Fruit fly (Drosophila melanogaster) whole organism, embryonic: ENCODE results near the gene COX6B.

Experiments used
- CG10147 ChIP-seq: fragments of 200-800 bp; sonication (Bioruptor generic); optimal IDR thresholded peaks from 2 replicates; lab custom pipeline; 2019; ENCODE audit warnings: missing biosample characterization, mild to moderate bottlenecking, missing genetic modification characterization, moderate library complexity
- CG11695 ChIP-seq: fragments of 200-800 bp; sonication (Bioruptor generic); IDR thresholded peaks from 3 replicates; pipeline ENCODE4 v1.3.6; 2022; ENCODE audit warnings: missing biosample characterization, missing genetic modification characterization
- CG11723 ChIP-seq: fragments of 200-800 bp; sonication (Bioruptor generic); optimal IDR thresholded peaks from 2 replicates; lab custom pipeline; 2017; ENCODE audit warnings: missing biosample characterization, mild to moderate bottlenecking, missing genetic modification characterization
- CG13287 ChIP-seq: fragments of 200-800 bp; sonication (Bioruptor generic); IDR thresholded peaks from 2 replicates; pipeline ENCODE4 v1.3.6; 2022; ENCODE audit warnings: missing biosample characterization, missing genetic modification characterization; ENCODE audit not compliant: partially characterized antibody
- CG14050 ChIP-seq: fragments of 200-800 bp; sonication (Bioruptor generic); IDR thresholded peaks from 3 replicates; pipeline ENCODE4 v1.3.6; 2022; ENCODE audit warnings: missing biosample characterization, missing genetic modification characterization
- CG16813 ChIP-seq: fragments of 200-800 bp; sonication (Bioruptor generic); IDR thresholded peaks from 3 replicates; pipeline ENCODE4 v1.3.6; 2022; ENCODE audit warnings: missing biosample characterization, missing genetic modification characterization; ENCODE audit not compliant: partially characterized antibody
- CG17385 ChIP-seq: fragments of 200-800 bp; sonication (Bioruptor generic); optimal IDR thresholded peaks from 3 replicates; lab custom pipeline; 2018; ENCODE audit warnings: missing biosample characterization, mild to moderate bottlenecking, missing genetic modification characterization
- CG18619 ChIP-seq: fragments of 200-800 bp; sonication (Bioruptor generic); optimal IDR thresholded peaks from 3 replicates; lab custom pipeline; 2017; ENCODE audit warnings: missing biosample characterization, mild to moderate bottlenecking, missing genetic modification characterization
- CG2202 ChIP-seq: fragments of 200-800 bp; sonication (Bioruptor generic); optimal IDR thresholded peaks from 2 replicates; lab custom pipeline; 2018; ENCODE audit warnings: missing biosample characterization, mild to moderate bottlenecking, missing genetic modification characterization
- CG7271 ChIP-seq: fragments of 200-800 bp; sonication (Bioruptor generic); optimal IDR thresholded peaks from 2 replicates; lab custom pipeline; 2018; ENCODE audit warnings: missing biosample characterization, mild to moderate bottlenecking, missing genetic modification characterization, moderate library complexity
- CG8281 ChIP-seq: fragments of 200-800 bp; sonication (Bioruptor generic); optimal IDR thresholded peaks from 2 replicates; lab custom pipeline; 2018; ENCODE audit warnings: missing biosample characterization, mild to moderate bottlenecking, missing genetic modification characterization, moderate library complexity
- CG8478 ChIP-seq: fragments of >200 bp; optimal IDR thresholded peaks from 2 replicates; lab custom pipeline; 2018
- CG8765 ChIP-seq: fragments of 200-800 bp; sonication (Bioruptor generic); IDR thresholded peaks from 2 replicates; pipeline ENCODE4 v1.3.6; 2022; ENCODE audit warnings: missing biosample characterization, missing genetic modification characterization
- Dbx ChIP-seq: fragments of 200-800 bp; sonication (Bioruptor generic); IDR thresholded peaks from 3 replicates; pipeline ENCODE4 v1.3.6; 2022; ENCODE audit warnings: missing biosample characterization, missing genetic modification characterization
- Dref ChIP-seq: fragments of 200-800 bp; sonication (Bioruptor generic); IDR thresholded peaks from 2 replicates; pipeline ENCODE4 v1.3.6; 2022; ENCODE audit warnings: missing biosample characterization, missing genetic modification characterization
- Fer3 ChIP-seq: fragments of 200-800 bp; sonication (Bioruptor generic); optimal IDR thresholded peaks from 2 replicates; lab custom pipeline; 2018; ENCODE audit warnings: missing biosample characterization, mild to moderate bottlenecking, missing genetic modification characterization, moderate library complexity
- Gug ChIP-seq: fragments of 200-800 bp; sonication (Bioruptor generic); IDR thresholded peaks from 4 replicates; pipeline ENCODE4 v1.3.6; 2022; ENCODE audit warnings: missing biosample characterization, missing genetic modification characterization
- HLH3B ChIP-seq: fragments of 200-800 bp; sonication (Bioruptor generic); IDR thresholded peaks from 2 replicates; pipeline ENCODE4 v1.3.6; 2022; ENCODE audit warnings: missing biosample characterization, missing genetic modification characterization
- HLHmδ ChIP-seq: fragments of 200-800 bp; sonication (Bioruptor generic); optimal IDR thresholded peaks from 2 replicates; lab custom pipeline; 2018; ENCODE audit warnings: missing biosample characterization, mild to moderate bottlenecking, missing genetic modification characterization, moderate library complexity
- Mes4 ChIP-seq: fragments of 200-800 bp; sonication (Bioruptor generic); optimal IDR thresholded peaks from 2 replicates; lab custom pipeline; 2016; ENCODE audit warnings: missing biosample characterization, missing genetic modification characterization
- Nf-YA ChIP-seq: fragments of 200-800 bp; sonication (Bioruptor generic); IDR thresholded peaks from 2 replicates; pipeline ENCODE4 v1.3.6; 2022; ENCODE audit warnings: missing biosample characterization, missing genetic modification characterization
- Nf-YC ChIP-seq: fragments of 200-800 bp; optimal IDR thresholded peaks from 3 replicates; lab custom pipeline; 2019; ENCODE audit warnings: missing biosample characterization, mild to moderate bottlenecking, missing genetic modification characterization, moderate library complexity
- Oli ChIP-seq: fragments of 200-800 bp; sonication (Bioruptor generic); optimal IDR thresholded peaks from 2 replicates; lab custom pipeline; 2018; ENCODE audit warnings: missing biosample characterization, mild to moderate bottlenecking, missing genetic modification characterization, moderate library complexity
- ac ChIP-seq: fragments of 200-800 bp; sonication (Bioruptor generic); optimal IDR thresholded peaks from 3 replicates; lab custom pipeline; 2017; ENCODE audit warnings: missing biosample characterization, mild to moderate bottlenecking, missing genetic modification characterization
- ase ChIP-seq: fragments of 200-800 bp; sonication (Bioruptor generic); IDR thresholded peaks from 3 replicates; pipeline ENCODE4 v1.3.6; 2022; ENCODE audit warnings: missing biosample characterization, missing genetic modification characterization
- cas ChIP-seq: fragments of 200-800 bp; sonication (Bioruptor generic); IDR thresholded peaks from 2 replicates; pipeline ENCODE4 v1.3.6; 2022; ENCODE audit warnings: missing biosample characterization, missing genetic modification characterization
- cg ChIP-seq: fragments of 200-800 bp; sonication (Bioruptor generic); optimal IDR thresholded peaks from 3 replicates; lab custom pipeline; 2019; ENCODE audit warnings: missing biosample characterization, mild to moderate bottlenecking, missing genetic modification characterization, moderate library complexity
- chm ChIP-seq: fragments of 200-800 bp; sonication (Bioruptor generic); IDR thresholded peaks from 2 replicates; pipeline ENCODE4 v1.3.6; 2022; ENCODE audit warnings: missing biosample characterization, missing genetic modification characterization
- corto ChIP-seq: fragments of 200-800 bp; sonication (Bioruptor generic); optimal IDR thresholded peaks from 2 replicates; lab custom pipeline; 2016; ENCODE audit warnings: missing biosample characterization, mild to moderate bottlenecking, missing genetic modification characterization, moderate library complexity
- cwo ChIP-seq: fragments of 200-800 bp; sonication (Bioruptor generic); optimal IDR thresholded peaks from 3 replicates; lab custom pipeline; 2017; ENCODE audit warnings: missing biosample characterization, missing genetic modification characterization, mild to moderate bottlenecking, moderate library complexity, missing genetic modification reagents
- dmrt99B ChIP-seq: fragments of 200-800 bp; sonication (Bioruptor generic); optimal IDR thresholded peaks from 2 replicates; lab custom pipeline; 2018; ENCODE audit warnings: missing biosample characterization, mild to moderate bottlenecking, missing genetic modification characterization, moderate library complexity
- dysf ChIP-seq: fragments of 200-800 bp; sonication (Bioruptor generic); IDR thresholded peaks from 3 replicates; pipeline ENCODE4 v1.3.6; 2022; ENCODE audit warnings: missing biosample characterization, missing genetic modification characterization
- en ChIP-seq: fragments of 200-800 bp; sonication (Bioruptor generic); optimal IDR thresholded peaks from 2 replicates; lab custom pipeline; 2016; ENCODE audit warnings: missing biosample characterization, missing genetic modification characterization
- esg ChIP-seq: fragments of 200-800 bp; sonication (Bioruptor generic); conservative IDR thresholded peaks from 2 replicates; pipeline ENCODE4 v1.3.6; 2022; ENCODE audit warnings: missing biosample characterization, missing genetic modification characterization
- fd64A ChIP-seq: fragments of 200-800 bp; sonication (Bioruptor generic); optimal IDR thresholded peaks from 3 replicates; lab custom pipeline; 2018; ENCODE audit warnings: missing biosample characterization, mild to moderate bottlenecking, missing genetic modification characterization
- gsb-n ChIP-seq: fragments of 200-800 bp; sonication (Bioruptor generic); optimal IDR thresholded peaks from 3 replicates; lab custom pipeline; 2018; ENCODE audit warnings: missing biosample characterization, mild to moderate bottlenecking, missing genetic modification characterization
- her ChIP-seq: fragments of 200-800 bp; sonication (Bioruptor generic); optimal IDR thresholded peaks from 2 replicates; lab custom pipeline; 2016; ENCODE audit warnings: missing biosample characterization, missing genetic modification characterization
- kay ChIP-seq: fragments of 200-800 bp; sonication (Bioruptor generic); optimal IDR thresholded peaks from 2 replicates; lab custom pipeline; 2016; ENCODE audit warnings: missing biosample characterization, missing genetic modification characterization
- luna ChIP-seq: fragments of 200-800 bp; sonication (Bioruptor generic); optimal IDR thresholded peaks from 2 replicates; lab custom pipeline; 2016; ENCODE audit warnings: missing biosample characterization, missing genetic modification characterization
- maf-S ChIP-seq: fragments of 200-800 bp; sonication (Bioruptor generic); optimal IDR thresholded peaks from 2 replicates; lab custom pipeline; 2016; ENCODE audit warnings: missing biosample characterization, missing genetic modification characterization
- nerfin-1 ChIP-seq: fragments of 200-800 bp; sonication (Bioruptor generic); optimal IDR thresholded peaks from 3 replicates; lab custom pipeline; 2019; ENCODE audit warnings: missing biosample characterization, mild to moderate bottlenecking, missing genetic modification characterization, moderate library complexity
- nom ChIP-seq: fragments of 200-800 bp; sonication (Bioruptor generic); optimal IDR thresholded peaks from 2 replicates; lab custom pipeline; 2017; ENCODE audit warnings: missing biosample characterization, missing genetic modification characterization, mild to moderate bottlenecking, moderate library complexity, missing genetic modification reagents
- odd ChIP-seq: fragments of 200-800 bp; sonication (Bioruptor generic); optimal IDR thresholded peaks from 2 replicates; lab custom pipeline; 2017; ENCODE audit warnings: missing biosample characterization, mild to moderate bottlenecking, missing genetic modification characterization
- pros ChIP-seq: fragments of 200-800 bp; sonication (Bioruptor generic); optimal IDR thresholded peaks from 3 replicates; lab custom pipeline; 2019; ENCODE audit warnings: missing biosample characterization, mild to moderate bottlenecking, missing genetic modification characterization, moderate library complexity
- sd ChIP-seq: fragments of 200-800 bp; sonication (Bioruptor generic); optimal IDR thresholded peaks from 3 replicates; lab custom pipeline; 2018; ENCODE audit warnings: missing biosample characterization, mild to moderate bottlenecking, missing genetic modification characterization, moderate library complexity
- shn ChIP-seq: fragments of 200-800 bp; sonication (Bioruptor generic); optimal IDR thresholded peaks from 3 replicates; lab custom pipeline; 2016; ENCODE audit warnings: missing biosample characterization, missing genetic modification characterization
- sima ChIP-seq: fragments of 200-800 bp; sonication (Bioruptor generic); optimal IDR thresholded peaks from 2 replicates; lab custom pipeline; 2016; ENCODE audit warnings: missing biosample characterization, missing genetic modification characterization
- trem ChIP-seq: fragments of 200-800 bp; optimal IDR thresholded peaks from 3 replicates; lab custom pipeline; 2019; ENCODE audit warnings: missing biosample characterization, mild to moderate bottlenecking, missing genetic modification characterization, moderate library complexity
- trh ChIP-seq: fragments of 200-800 bp; sonication (Bioruptor generic); optimal IDR thresholded peaks from 2 replicates; lab custom pipeline; 2016; ENCODE audit warnings: missing biosample characterization, missing genetic modification characterization
- ttk ChIP-seq: fragments of 200-800 bp; sonication (Bioruptor generic); IDR thresholded peaks from 2 replicates; pipeline ENCODE4 v2.1.2; 2022; ENCODE audit warnings: missing biosample characterization, missing genetic modification characterization
- unc-4 ChIP-seq: fragments of 200-800 bp; sonication (Bioruptor generic); IDR thresholded peaks from 2 replicates; pipeline ENCODE4 v1.3.6; 2022; ENCODE audit warnings: missing biosample characterization, missing genetic modification characterization; ENCODE audit not compliant: partially characterized antibody
- wek ChIP-seq: fragments of 200-800 bp; sonication (Bioruptor generic); optimal IDR thresholded peaks from 3 replicates; lab custom pipeline; 2018; ENCODE audit warnings: missing biosample characterization, mild to moderate bottlenecking, missing genetic modification characterization, moderate library complexity

The COX6B gene

DNA sequence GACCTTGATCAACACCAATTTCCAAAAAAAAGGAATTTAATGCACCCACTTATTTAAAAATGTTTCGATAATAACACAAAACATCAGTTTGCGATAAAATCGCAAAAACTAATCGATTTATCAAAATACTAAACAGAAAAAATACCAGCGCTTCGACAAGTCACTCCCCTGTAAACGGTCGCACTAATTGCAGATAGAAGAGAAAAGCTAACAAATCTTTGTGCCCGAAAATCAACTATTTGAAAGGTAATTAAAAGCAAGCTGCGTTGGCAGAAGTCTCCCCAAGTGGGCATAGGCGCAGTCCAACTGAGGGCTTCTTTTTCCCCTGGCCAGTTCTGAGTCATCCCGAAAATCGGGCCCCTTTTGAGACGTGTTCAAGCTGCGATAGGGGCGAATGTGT lies 13.3 kb downstream of the COX6B start, which contains the start of gene AP-1-2beta (continued):
- TF ChIP-seq Mes4 (GFP tag; lab: Kevin White, UChicago) (no peak), en (GFP tag; lab: Kevin White, UChicago) (no peak), ttk (GFP tag; lab: Robert Waterston, UW) (no peak), kay (no peak), ac (GFP tag; lab: Kevin White, UChicago) (no peak), cas (GFP tag; lab: Robert Waterston, UW) (no peak), CG10147 (GFP tag; lab: Kevin White, UChicago) (no peak), CG18619 (GFP tag; lab: Kevin White, UChicago) (no peak), CG14050 (GFP tag; lab: Robert Waterston, UW) (no peak), chm (GFP tag; lab: Robert Waterston, UW) (no peak), cg (GFP tag; lab: Kevin White, UChicago) (peak; percentile 17), maf-S (GFP tag; lab: Kevin White, UChicago) (no peak), CG2202 (no peak), Dbx (GFP tag; lab: Robert Waterston, UW) (no peak), gsb-n (tag; lab: Kevin White, UChicago) (no peak), CG13287 (peak; percentile 57), dmrt99B (tag; lab: Kevin White, UChicago) (no peak), corto (no peak), sd (no peak), CG17385 (GFP tag; lab: Kevin White, UChicago) (no peak), HLHmδ (GFP tag; lab: Kevin White, UChicago) (no peak), her (no peak), sima (GFP tag; lab: Kevin White, UChicago) (no peak), HLH3B (GFP tag; lab: Robert Waterston, UW) (no peak), Fer3 (no peak), dysf (GFP tag; lab: Robert Waterston, UW) (no peak), Oli (tag; lab: Kevin White, UChicago) (no peak), fd64A (GFP tag; lab: Kevin White, UChicago) (no peak), Nf-YA (GFP tag; lab: Robert Waterston, UW) (no peak), CG7271 (tag; lab: Kevin White, UChicago) (no peak), Dref (GFP tag; lab: Robert Waterston, UW) (peak; percentile 69), cwo (no peak), pros (GFP tag; lab: Kevin White, UChicago) (no peak), nom (GFP tag; lab: Kevin White, UChicago) (no peak), odd (no peak), trh (GFP tag; lab: Kevin White, UChicago) (no peak), luna (GFP tag; lab: Kevin White, UChicago) (no peak), trem (peak; percentile 43), esg (no peak), CG8478 (no peak), shn (GFP tag; lab: Kevin White, UChicago) (no peak), Nf-YC (no peak), CG8765 (no peak), nerfin-1 (peak; percentile 86), CG11723 (GFP tag; lab: Kevin White, UChicago) (no peak), Gug (no peak), CG8281 (tag; lab: Kevin White, UChicago) (no peak), unc-4 (0 out of 2 replicates have a peak, but pooled peaks have one; percentile 40), CG16813 (peak; percentile 45; the same call in 2 of the 3 replicates), CG11695 (GFP tag; lab: Robert Waterston, UW) (no peak), ase (GFP tag; lab: Robert Waterston, UW) (no peak), wek (no peak)
